Fruit fly (Drosophila melanogaster): ENCODE data around the gene CG18284.

CG18284 gene

dm6 chr2L:10614660-10615479, 28.9 kb upstream of the CG18284 start (continued):
- TF ChIP-seq CG17186 (GFP tag; optimal IDR thresholded peaks at IDR 0.05), result no peak
- TF ChIP-seq wor (GFP tag; IDR thresholded peaks at IDR 0.05), result no peak
- TF ChIP-seq CG1603 (tag; optimal IDR thresholded peaks at IDR 0.05), result peak; percentile 16
- peak; percentile 27; the same call in 1 of the 2 replicates for TF ChIP-seq stc (GFP tag; IDR thresholded peaks at IDR 0.05)
- no peak for TF ChIP-seq Oli (tag; optimal IDR thresholded peaks at IDR 0.05)
- TF ChIP-seq Xrp1 (GFP tag; IDR thresholded peaks at IDR 0.05), result peak; percentile 20; the same call in 1 of the 2 replicates
- peak; percentile 8 for TF ChIP-seq CG3163 (GFP tag; optimal IDR thresholded peaks at IDR 0.05)
- TF ChIP-seq sr (GFP tag; IDR thresholded peaks at IDR 0.05), result no peak
- no peak for TF ChIP-seq hkb (optimal IDR thresholded peaks at IDR 0.05)
- TF ChIP-seq hkb (GFP tag; IDR thresholded peaks at IDR 0.05), result 0 out of 2 replicates have a peak, but pooled peaks have one; percentile 33
- no peak for TF ChIP-seq CG13296 (GFP tag; optimal IDR thresholded peaks at IDR 0.05)
- TF ChIP-seq h (optimal IDR thresholded peaks at IDR 0.05), result peak; percentile 46
- no peak for TF ChIP-seq nau (GFP tag; optimal IDR thresholded peaks at IDR 0.05)
- TF ChIP-seq Sry-β (GFP tag; optimal IDR thresholded peaks at IDR 0.05), result no peak
- TF ChIP-seq sob (GFP tag; IDR thresholded peaks at IDR 0.05), result 0 out of 2 replicates have a peak, but pooled peaks have one; percentile 21
- no peak for TF ChIP-seq crc (GFP tag; optimal IDR thresholded peaks at IDR 0.05)
- no peak for TF ChIP-seq gsb (GFP tag; IDR thresholded peaks at IDR 0.05)
- peak; percentile 10 for TF ChIP-seq CG6813 (GFP tag; optimal IDR thresholded peaks at IDR 0.05)
- TF ChIP-seq CG6254 (GFP tag; optimal IDR thresholded peaks at IDR 0.05), result peak; percentile 22
- no peak for TF ChIP-seq CG6765 (GFP tag; optimal IDR thresholded peaks at IDR 0.05)
- no peak for TF ChIP-seq fu2 (GFP tag; optimal IDR thresholded peaks at IDR 0.05)
- TF ChIP-seq btn (GFP tag; optimal IDR thresholded peaks at IDR 0.05), result peak; percentile 9
- no peak for TF ChIP-seq HLH4C (GFP tag; IDR thresholded peaks at IDR 0.05; ENCODE audit: partially characterized antibody)
- peak; percentile 83 for TF ChIP-seq crol (GFP tag; IDR thresholded peaks at IDR 0.05)
- peak; percentile 16 for TF ChIP-seq D19A (tag; optimal IDR thresholded peaks at IDR 0.05)
- TF ChIP-seq Hmr (GFP tag; optimal IDR thresholded peaks at IDR 0.05), result no peak
- TF ChIP-seq gem (tag; optimal IDR thresholded peaks at IDR 0.05), result peak; percentile 27
- no peak for TF ChIP-seq Stat92E (GFP tag; optimal IDR thresholded peaks at IDR 0.05)
- peak; percentile 17 for TF ChIP-seq CG2875 (GFP tag; optimal IDR thresholded peaks at IDR 0.05)
- TF ChIP-seq tin (GFP tag; optimal IDR thresholded peaks at IDR 0.05), result no peak
- no peak for TF ChIP-seq CG3065 (GFP tag; optimal IDR thresholded peaks at IDR 0.05)
- peak; percentile 22 for TF ChIP-seq odd (GFP tag; optimal IDR thresholded peaks at IDR 0.05)
- no peak for TF ChIP-seq cas (GFP tag; IDR thresholded peaks at IDR 0.05)
- TF ChIP-seq CG14965 (GFP tag; optimal IDR thresholded peaks at IDR 0.05; ENCODE audit: borderline replicate concordance), result peak; percentile 96
- TF ChIP-seq Hr51 (GFP tag; optimal IDR thresholded peaks at IDR 0.05), result no peak
- TF ChIP-seq sqz (GFP tag; optimal IDR thresholded peaks at IDR 0.05), result no peak
- peak; percentile 49 for TF ChIP-seq CG11504 (tag; optimal IDR thresholded peaks at IDR 0.05)
- no peak for TF ChIP-seq bbx (GFP tag; IDR thresholded peaks at IDR 0.05; ENCODE audit: partially characterized antibody)
- no peak for TF ChIP-seq CG11695 (GFP tag; IDR thresholded peaks at IDR 0.05)
- TF ChIP-seq CG2678 (tag; optimal IDR thresholded peaks at IDR 0.05), result peak; percentile 1
- no peak for TF ChIP-seq kni (GFP tag; optimal IDR thresholded peaks at IDR 0.05)
- no peak for TF ChIP-seq D (optimal IDR thresholded peaks at IDR 0.05)
- TF ChIP-seq D (GFP tag; optimal IDR thresholded peaks at IDR 0.05), result no peak
- no peak for TF ChIP-seq so (GFP tag; IDR thresholded peaks at IDR 0.05)
- peak; percentile 18; the same call in 1 of the 2 replicates for TF ChIP-seq Rx (GFP tag; IDR thresholded peaks at IDR 0.05)
- TF ChIP-seq hbn (GFP tag; IDR thresholded peaks at IDR 0.05; ENCODE audit: partially characterized antibody), result no peak
- TF ChIP-seq CG17361 (GFP tag; IDR thresholded peaks at IDR 0.05), result no peak
- no peak for TF ChIP-seq CG10321 (GFP tag; IDR thresholded peaks at IDR 0.05)
- no peak for TF ChIP-seq vnd (GFP tag; IDR thresholded peaks at IDR 0.05; ENCODE audit: partially characterized antibody)
